4 worm cellular contexts compared by ENCODE assay signal in the genomic region with DNA sequence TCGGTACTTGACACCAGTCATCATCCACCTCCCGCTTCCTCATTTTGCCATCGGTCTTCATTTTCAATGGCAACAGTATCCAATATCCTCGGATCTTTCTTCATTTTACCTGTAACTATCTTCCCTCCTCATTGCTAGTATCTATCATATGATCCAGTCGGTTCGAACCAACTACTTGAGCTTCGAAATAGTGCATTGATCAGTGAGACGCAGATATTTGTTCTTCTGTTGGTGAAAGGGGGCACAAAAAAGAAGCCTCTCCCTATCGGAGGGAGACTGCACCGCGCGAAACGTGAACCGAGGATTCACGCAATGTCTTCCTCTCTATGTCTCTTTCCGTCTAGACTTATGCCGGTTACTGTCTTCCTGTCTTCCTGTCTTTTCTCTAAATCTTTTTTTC.
TF ChIP-seq lines count a peak whose summit lies in the region.

No protein-coding gene starts in this region.

TF ChIP-seq in whole organism, L1 larva, 84 proteins besides CTCF, POLR2A, EP300 and RAD21:
- no peak for TF ChIP-seq F16B12.6 (tag; optimal IDR thresholded peaks at IDR 0.05; lab: Kevin White, UChicago)
- no peak for TF ChIP-seq sup-37 (GFP tag; optimal IDR thresholded peaks at IDR 0.05; lab: Kevin White, UChicago)
- TF ChIP-seq unc-30 (tag; optimal IDR thresholded peaks at IDR 0.05; lab: Kevin White, UChicago), result no peak
- no peak for TF ChIP-seq egl-13 (tag; optimal IDR thresholded peaks at IDR 0.05; lab: Kevin White, UChicago)
- TF ChIP-seq mab-9 (GFP tag; IDR thresholded peaks at IDR 0.05; lab: Robert Waterston, UW), result no peak
- peak; percentile 12 for TF ChIP-seq nhr-20 (tag; optimal IDR thresholded peaks at IDR 0.05; lab: Kevin White, UChicago)
- TF ChIP-seq tbx-2 (tag; optimal IDR thresholded peaks at IDR 0.05; lab: Kevin White, UChicago), result peak; percentile 12
- peak; percentile 56 for TF ChIP-seq nhr-77 (tag; optimal IDR thresholded peaks at IDR 0.05; lab: Kevin White, UChicago)
- TF ChIP-seq tlp-1 (tag; optimal IDR thresholded peaks at IDR 0.05; lab: Kevin White, UChicago), result no peak
- TF ChIP-seq lin-14 (GFP tag; optimal IDR thresholded peaks at IDR 0.05; lab: Kevin White, UChicago), result peak; percentile 36
- peak; percentile 11 for TF ChIP-seq skn-1 (tag; optimal IDR thresholded peaks at IDR 0.05; lab: Kevin White, UChicago)
- TF ChIP-seq lsy-2 (tag; optimal IDR thresholded peaks at IDR 0.05; lab: Kevin White, UChicago), result peak in 1 of 2 experiments; percentile 4
- TF ChIP-seq C16A3.4 (tag; optimal IDR thresholded peaks at IDR 0.05; lab: Kevin White, UChicago), result no peak
- no peak for TF ChIP-seq ceh-90 (tag; optimal IDR thresholded peaks at IDR 0.05; lab: Kevin White, UChicago)
- TF ChIP-seq egl-27 (tag; optimal IDR thresholded peaks at IDR 0.05; lab: Kevin White, UChicago), result peak in 1 of 2 experiments; percentile 1

TF ChIP-seq in whole organism, L2 larva, 48 proteins besides CTCF, POLR2A, EP300 and RAD21:
- TF ChIP-seq peb-1 (tag; optimal IDR thresholded peaks at IDR 0.05; lab: Kevin White, UChicago) (no peak), sma-9 (GFP tag; optimal IDR thresholded peaks at IDR 0.05; lab: Kevin White, UChicago) (peak; percentile 21), sma-9 (tag; optimal IDR thresholded peaks at IDR 0.05; lab: Kevin White, UChicago) (no peak), nhr-129 (tag; optimal IDR thresholded peaks at IDR 0.05; lab: Kevin White, UChicago) (peak; percentile 42), F13H6.1 (tag; optimal IDR thresholded peaks at IDR 0.05; lab: Kevin White, UChicago) (peak; percentile 53)

TF ChIP-seq in whole organism, L3 larva, 47 proteins besides CTCF, POLR2A, EP300 and RAD21:
- TF ChIP-seq pha-4 (tag; optimal IDR thresholded peaks at IDR 0.05; lab: Kevin White, UChicago) (peak; percentile 68), ztf-4 (tag; optimal IDR thresholded peaks at IDR 0.05; lab: Kevin White, UChicago) (no peak)
TF ChIP-seq in whole organism, L3 larva: peak in this region for 1.

TF ChIP-seq in whole organism, young adult, 124 proteins besides CTCF, POLR2A, EP300 and RAD21:
- TF ChIP-seq F39B2.1 (GFP tag; IDR thresholded peaks at IDR 0.05; lab: Robert Waterston, UW) (no peak), let-526 (GFP tag; IDR thresholded peaks at IDR 0.05; lab: Robert Waterston, UW) (no peak), ceh-91 (GFP tag; IDR thresholded peaks at IDR 0.05; lab: Robert Waterston, UW) (no peak), Y56A3A.18 (GFP tag; IDR thresholded peaks at IDR 0.05; lab: Robert Waterston, UW) (no peak), hmg-1.2 (GFP tag; IDR thresholded peaks at IDR 0.05; lab: Robert Waterston, UW) (peak; percentile 7; the same call in 1 of the 2 replicates), ztf-22 (GFP tag; optimal IDR thresholded peaks at IDR 0.05; lab: Kevin White, UChicago) (no peak)
